Fruit fly (Drosophila melanogaster) whole organism, prepupa: ENCODE measurements around the gene Tace.

Experiments used
- Blimp-1 ChIP-seq: fragments of 200-800 bp; sonication (Bioruptor generic); optimal IDR thresholded peaks from 3 replicates; lab custom pipeline; 2017; ENCODE audit warnings: missing biosample characterization, missing genetic modification characterization, mild to moderate bottlenecking, moderate library complexity, missing genetic modification reagents
- CG10631 ChIP-seq: fragments of 200-800 bp; sonication (Bioruptor generic); optimal IDR thresholded peaks from 2 replicates; lab custom pipeline; 2016; ENCODE audit warnings: missing biosample characterization, missing genetic modification characterization
- CG10669 ChIP-seq: fragments of 200-800 bp; sonication (Bioruptor generic); optimal IDR thresholded peaks from 3 replicates; lab custom pipeline; 2018; ENCODE audit warnings: missing biosample characterization, mild to moderate bottlenecking, missing genetic modification characterization, moderate library complexity
- CG11294 ChIP-seq: fragments of 200-800 bp; sonication (Bioruptor generic); IDR thresholded peaks from 2 replicates; pipeline ENCODE4 v1.3.6; 2022; ENCODE audit warnings: missing biosample characterization, missing genetic modification characterization
- CG11762 ChIP-seq: fragments of 200-800 bp; sonication (Bioruptor generic); optimal IDR thresholded peaks from 3 replicates; lab custom pipeline; 2016; ENCODE audit warnings: missing biosample characterization, missing genetic modification characterization; ENCODE audit not compliant: insufficient read depth
- CG11902 ChIP-seq: fragments of 200-800 bp; sonication (Bioruptor generic); optimal IDR thresholded peaks from 3 replicates; lab custom pipeline; 2016; ENCODE audit warnings: missing biosample characterization, missing genetic modification characterization
- CG1621 ChIP-seq: fragments of 200-800 bp; sonication (Bioruptor generic); optimal IDR thresholded peaks from 3 replicates; lab custom pipeline; 2018; ENCODE audit warnings: missing biosample characterization, mild to moderate bottlenecking, missing genetic modification characterization
- CG16779 ChIP-seq: fragments of 200-800 bp; sonication (Bioruptor generic); optimal IDR thresholded peaks from 3 replicates; lab custom pipeline; 2017; ENCODE audit warnings: missing biosample characterization, mild to moderate bottlenecking, missing genetic modification characterization
- CG31627 ChIP-seq: fragments of 200-800 bp; sonication (Bioruptor generic); optimal IDR thresholded peaks from 3 replicates; lab custom pipeline; 2016; ENCODE audit warnings: missing biosample characterization, missing genetic modification characterization
- CG32006 ChIP-seq: fragments of 200-800 bp; sonication (Bioruptor generic); optimal IDR thresholded peaks from 3 replicates; lab custom pipeline; 2017; ENCODE audit warnings: missing biosample characterization, mild to moderate bottlenecking, missing genetic modification characterization
- CG34406 ChIP-seq: fragments of 200-800 bp; sonication (Bioruptor generic); optimal IDR thresholded peaks from 3 replicates; lab custom pipeline; 2016; ENCODE audit warnings: missing biosample characterization, missing genetic modification characterization
- CG3919 ChIP-seq: fragments of 200-800 bp; sonication (Bioruptor generic); optimal IDR thresholded peaks from 3 replicates; lab custom pipeline; 2016; ENCODE audit warnings: missing biosample characterization, missing genetic modification characterization
- CG4318 ChIP-seq: fragments of 200-800 bp; sonication (Bioruptor generic); optimal IDR thresholded peaks from 3 replicates; lab custom pipeline; 2017; ENCODE audit warnings: missing biosample characterization, mild to moderate bottlenecking, missing genetic modification characterization
- CG6163 ChIP-seq: fragments of 200-800 bp; sonication (Bioruptor generic); IDR thresholded peaks from 3 replicates; pipeline ENCODE4 v1.3.6; 2022; ENCODE audit warnings: missing biosample characterization, missing genetic modification characterization
- CG6276 ChIP-seq: fragments of 200-800 bp; sonication (Bioruptor generic); optimal IDR thresholded peaks from 2 replicates; lab custom pipeline; 2017; ENCODE audit warnings: missing biosample characterization, mild to moderate bottlenecking, missing genetic modification characterization
- CG6792 ChIP-seq: fragments of 200-800 bp; sonication (Bioruptor generic); optimal IDR thresholded peaks from 3 replicates; lab custom pipeline; 2016; ENCODE audit warnings: missing biosample characterization, missing genetic modification characterization
- CG6808 ChIP-seq: fragments of 200-800 bp; sonication (Bioruptor generic); optimal IDR thresholded peaks from 3 replicates; lab custom pipeline; 2017; ENCODE audit warnings: missing biosample characterization, missing genetic modification characterization, mild to moderate bottlenecking, moderate library complexity, missing genetic modification reagents
- CG6854 ChIP-seq: fragments of 200-800 bp; sonication (Bioruptor generic); optimal IDR thresholded peaks from 2 replicates; lab custom pipeline; 2017; ENCODE audit warnings: missing biosample characterization, mild to moderate bottlenecking, missing genetic modification characterization
- CG8632 ChIP-seq: fragments of 200-800 bp; sonication (Bioruptor generic); optimal IDR thresholded peaks from 3 replicates; lab custom pipeline; 2016; ENCODE audit warnings: missing biosample characterization, missing genetic modification characterization
- CG9139 ChIP-seq: fragments of 200-800 bp; sonication (Bioruptor generic); optimal IDR thresholded peaks from 3 replicates; lab custom pipeline; 2017; ENCODE audit warnings: missing biosample characterization, mild to moderate bottlenecking, missing genetic modification characterization
- Eip75B ChIP-seq: fragments of 200-800 bp; sonication (Bioruptor generic); optimal IDR thresholded peaks from 3 replicates; lab custom pipeline; 2016; ENCODE audit warnings: missing biosample characterization, missing genetic modification characterization
- Eip93F ChIP-seq: fragments of 200-800 bp; sonication (Bioruptor generic); optimal IDR thresholded peaks from 2 replicates; lab custom pipeline; 2016; ENCODE audit warnings: missing biosample characterization, mild to moderate bottlenecking, missing genetic modification characterization
- Ets21C ChIP-seq: fragments of 200-800 bp; sonication (Bioruptor generic); optimal IDR thresholded peaks from 3 replicates; lab custom pipeline; 2016; ENCODE audit warnings: missing biosample characterization, missing genetic modification characterization
- Ets96B ChIP-seq: fragments of 200-800 bp; optimal IDR thresholded peaks from 2 replicates; lab custom pipeline; 2019; ENCODE audit warnings: missing biosample characterization, mild to moderate bottlenecking, missing genetic modification characterization, moderate library complexity
- Gug ChIP-seq: fragments of 200-800 bp; sonication (Bioruptor generic); IDR thresholded peaks from 2 replicates; pipeline ENCODE4 v1.3.6; 2022; ENCODE audit warnings: missing biosample characterization, missing genetic modification characterization
- Hr38 ChIP-seq: sonication (Bioruptor generic); optimal IDR thresholded peaks from 2 replicates; lab custom pipeline; 2016; ENCODE audit warnings: missing biosample characterization, missing genetic modification characterization
- Hr39 ChIP-seq: fragments of 200-800 bp; sonication (Bioruptor generic); optimal IDR thresholded peaks from 2 replicates; lab custom pipeline; 2016; ENCODE audit warnings: missing biosample characterization, missing genetic modification characterization
- Hr4 ChIP-seq: fragments of 200-800 bp; sonication (Bioruptor generic); optimal IDR thresholded peaks from 3 replicates; lab custom pipeline; 2016; ENCODE audit warnings: missing biosample characterization, missing genetic modification characterization
- Lpt ChIP-seq: fragments of 200-800 bp; sonication (Bioruptor generic); optimal IDR thresholded peaks from 3 replicates; lab custom pipeline; 2016; ENCODE audit warnings: missing biosample characterization, missing genetic modification characterization
- Met ChIP-seq: fragments of 200-800 bp; sonication (Bioruptor generic); optimal IDR thresholded peaks from 3 replicates; lab custom pipeline; 2016; ENCODE audit warnings: missing biosample characterization, missing genetic modification characterization
- OdsH ChIP-seq: fragments of 200-800 bp; sonication (Bioruptor generic); optimal IDR thresholded peaks from 3 replicates; lab custom pipeline; 2016; ENCODE audit warnings: missing biosample characterization, missing genetic modification characterization
- Smox ChIP-seq: fragments of 200-800 bp; sonication (Bioruptor generic); optimal IDR thresholded peaks from 3 replicates; lab custom pipeline; 2016; ENCODE audit warnings: missing biosample characterization, missing genetic modification characterization
- Sox102F ChIP-seq: fragments of 200-800 bp; sonication (Bioruptor generic); optimal IDR thresholded peaks from 2 replicates; lab custom pipeline; 2016; ENCODE audit warnings: missing biosample characterization, mild to moderate bottlenecking, missing genetic modification characterization
- Sox14 ChIP-seq: fragments of 200-800 bp; sonication (Bioruptor generic); optimal IDR thresholded peaks from 3 replicates; lab custom pipeline; 2016; ENCODE audit warnings: missing biosample characterization, missing genetic modification characterization
- Sox15 ChIP-seq: fragments of 200-800 bp; sonication (Bioruptor generic); optimal IDR thresholded peaks from 3 replicates; lab custom pipeline; 2016; ENCODE audit warnings: missing biosample characterization, missing genetic modification characterization
- acj6 ChIP-seq: fragments of 200-800 bp; sonication (Bioruptor generic); optimal IDR thresholded peaks from 3 replicates; lab custom pipeline; 2016; ENCODE audit warnings: missing biosample characterization, missing genetic modification characterization
- cyc ChIP-seq: fragments of 200-800 bp; sonication (Bioruptor generic); optimal IDR thresholded peaks from 3 replicates; lab custom pipeline; 2016; ENCODE audit warnings: missing biosample characterization, missing genetic modification characterization
- dsx ChIP-seq: fragments of 200-800 bp; optimal IDR thresholded peaks from 3 replicates; lab custom pipeline; 2019; ENCODE audit warnings: missing biosample characterization, mild to moderate bottlenecking, missing genetic modification characterization, moderate library complexity; ENCODE audit not compliant: poor library complexity, severe bottlenecking
- eg ChIP-seq: fragments of 200-800 bp; sonication (Bioruptor generic); IDR thresholded peaks from 3 replicates; pipeline ENCODE4 v1.3.6; 2022; ENCODE audit warnings: missing biosample characterization, missing genetic modification characterization
- esn ChIP-seq: fragments of 200-800 bp; sonication (Bioruptor generic); optimal IDR thresholded peaks from 2 replicates; lab custom pipeline; 2016; ENCODE audit warnings: missing biosample characterization, mild to moderate bottlenecking, missing genetic modification characterization, moderate library complexity
- fd59A ChIP-seq: fragments of 200-800 bp; sonication (Bioruptor generic); optimal IDR thresholded peaks from 2 replicates; lab custom pipeline; 2017; ENCODE audit warnings: missing biosample characterization, mild to moderate bottlenecking, missing genetic modification characterization, missing genetic modification reagents
- lz ChIP-seq: fragments of 200-800 bp; sonication (Bioruptor generic); optimal IDR thresholded peaks from 3 replicates; lab custom pipeline; 2016; ENCODE audit warnings: missing biosample characterization, missing genetic modification characterization
- salr ChIP-seq, 2 experiments: fragments of 200-800 bp; sonication (Bioruptor generic); optimal IDR thresholded peaks; 3 replicates each; lab custom pipeline; 2016 to 2018; ENCODE audit warnings: missing biosample characterization in 2 of 2, missing genetic modification characterization in 2 of 2, mild to moderate bottlenecking in 1 of 2
- spab ChIP-seq: fragments of 200-800 bp; sonication (Bioruptor generic); optimal IDR thresholded peaks from 2 replicates; lab custom pipeline; 2017; ENCODE audit warnings: missing biosample characterization, mild to moderate bottlenecking, missing genetic modification characterization, missing genetic modification reagents
- topi ChIP-seq: fragments of 200-800 bp; sonication (Bioruptor generic); optimal IDR thresholded peaks from 3 replicates; lab custom pipeline; 2016; ENCODE audit warnings: missing biosample characterization, missing genetic modification characterization
- vri ChIP-seq: fragments of 200-800 bp; sonication (Bioruptor generic); optimal IDR thresholded peaks from 3 replicates; lab custom pipeline; 2016; ENCODE audit warnings: missing biosample characterization, mild to moderate bottlenecking, missing genetic modification characterization

Tace gene

dm6 chr3R:29982027-29982426 is 18.3 kb upstream of the Tace start (continued):
- no peak for TF ChIP-seq CG11762 (GFP tag; lab: Kevin White, UChicago)
- no peak for TF ChIP-seq CG6808 (GFP tag; lab: Kevin White, UChicago)
- no peak for TF ChIP-seq cyc (GFP tag; lab: Kevin White, UChicago)
- peak; percentile 23 for TF ChIP-seq Sox14
- TF ChIP-seq Gug (GFP tag; lab: Robert Waterston, UW) = peak; percentile 62
- peak; percentile 44 for TF ChIP-seq acj6
- TF ChIP-seq CG16779 (tag; lab: Kevin White, UChicago) = no peak
- TF ChIP-seq Lpt (GFP tag; lab: Kevin White, UChicago) = peak; percentile 39
- peak; percentile 2 for TF ChIP-seq CG6276
- no peak for TF ChIP-seq Eip75B
- peak; percentile 67 for TF ChIP-seq CG11294
- TF ChIP-seq CG10631 (GFP tag; lab: Kevin White, UChicago) = peak; percentile 24
- peak; percentile 30 for TF ChIP-seq CG3919 (GFP tag; lab: Kevin White, UChicago)
- peak; percentile 89 for TF ChIP-seq Hr4 (GFP tag; lab: Kevin White, UChicago)
- TF ChIP-seq Hr39 (GFP tag; lab: Kevin White, UChicago) = peak; percentile 24
- no peak for TF ChIP-seq Blimp-1 (GFP tag; lab: Kevin White, UChicago)

- peak; percentile 83 for TF ChIP-seq CG3919 (GFP tag; lab: Kevin White, UChicago)
- peak; percentile 73 for TF ChIP-seq CG10669
- peak; percentile 93 for TF ChIP-seq CG6163 (GFP tag; lab: Robert Waterston, UW)
- TF ChIP-seq Sox15 (GFP tag; lab: Kevin White, UChicago) = peak; percentile 75
- peak; percentile 50 for TF ChIP-seq CG1621 (tag; lab: Kevin White, UChicago)
- TF ChIP-seq cyc (GFP tag; lab: Kevin White, UChicago) = peak; percentile 77
- peak; percentile 69 for TF ChIP-seq Ets21C
- peak; percentile 49 for TF ChIP-seq Blimp-1 (GFP tag; lab: Kevin White, UChicago)
- peak; percentile 85 for TF ChIP-seq Met
- peak; percentile 88 for TF ChIP-seq eg (GFP tag; lab: Robert Waterston, UW)
- TF ChIP-seq Lpt (GFP tag; lab: Kevin White, UChicago) = peak; percentile 73
- TF ChIP-seq vri (GFP tag; lab: Kevin White, UChicago) = peak; percentile 72
- TF ChIP-seq CG11294 = peak; percentile 80
- peak; percentile 87 for TF ChIP-seq CG6792 (GFP tag; lab: Kevin White, UChicago)
- TF ChIP-seq dsx (GFP tag; lab: Kevin White, UChicago) = peak; percentile 76
- no peak for TF ChIP-seq CG4318
- peak; percentile 80 for TF ChIP-seq Ets96B (tag; lab: Kevin White, UChicago)
- TF ChIP-seq Eip75B = peak; percentile 76
- TF ChIP-seq Hr39 (GFP tag; lab: Kevin White, UChicago) = peak; percentile 59
- peak; percentile 81 for TF ChIP-seq Smox (GFP tag; lab: Kevin White, UChicago)
- TF ChIP-seq CG9139 (GFP tag; lab: Kevin White, UChicago) = peak; percentile 55
- TF ChIP-seq CG32006 (GFP tag; lab: Kevin White, UChicago) = peak; percentile 91
- TF ChIP-seq fd59A = peak; percentile 76
- peak; percentile 18 to 72 for TF ChIP-seq salr (GFP tag; optimal IDR thresholded peaks at IDR 0.05; lab: Kevin White, UChicago)
- peak; percentile 33 for TF ChIP-seq Eip93F
- peak; percentile 76 for TF ChIP-seq CG11902 (GFP tag; lab: Kevin White, UChicago)
- peak; percentile 83 for TF ChIP-seq lz (GFP tag; lab: Kevin White, UChicago)
- TF ChIP-seq acj6 = peak; percentile 84
- peak; percentile 81 for TF ChIP-seq CG8632 (GFP tag; lab: Kevin White, UChicago)
- TF ChIP-seq Hr4 (GFP tag; lab: Kevin White, UChicago) = peak; percentile 87
- peak; percentile 67 for TF ChIP-seq CG6854
- peak; percentile 86 for TF ChIP-seq CG10631 (GFP tag; lab: Kevin White, UChicago)
- peak; percentile 78 for TF ChIP-seq CG6276
- TF ChIP-seq Sox14 = peak; percentile 70
- TF ChIP-seq Sox102F (GFP tag; lab: Kevin White, UChicago) = peak; percentile 80
- TF ChIP-seq CG31627 (GFP tag; lab: Kevin White, UChicago) = peak; percentile 67
- TF ChIP-seq CG11762 (GFP tag; lab: Kevin White, UChicago) = peak; percentile 65
- peak; percentile 69 for TF ChIP-seq spab (GFP tag; lab: Kevin White, UChicago)
- TF ChIP-seq CG16779 (tag; lab: Kevin White, UChicago) = peak; percentile 51
- TF ChIP-seq Hr38 (GFP tag; lab: Kevin White, UChicago) = no peak
- TF ChIP-seq Gug (GFP tag; lab: Robert Waterston, UW) = peak; percentile 80
- TF ChIP-seq esn (GFP tag; lab: Kevin White, UChicago) = peak; percentile 90
- peak; percentile 80 for TF ChIP-seq CG6808 (GFP tag; lab: Kevin White, UChicago)
- TF ChIP-seq CG34406 (GFP tag; lab: Kevin White, UChicago) = peak; percentile 86
- peak; percentile 80 for TF ChIP-seq topi
- no peak for TF ChIP-seq OdsH (GFP tag; lab: Kevin White, UChicago)
Observed at dm6 chr3R:29983073-29983544, 17.2 kb upstream of the Tace start, which contains the start of gene CG7896. Gene CG7896 (plus strand): TSS chr3R:29983426.
